Worm (Caenorhabditis elegans) whole organism, young adult: ENCODE results near the gene fbxa-167.
A peak's percentile ranks its signal among the peaks of the same experiment; 100 is the strongest.

ENCODE experiments used
- C17E4.6 ChIP-seq: fragments of 200-800 bp; sonication (Bioruptor generic); IDR thresholded peaks from 2 replicates; pipeline ENCODE4 v1.3.6; 2022; ENCODE audit warnings: missing genetic modification reagents, missing genetic modification characterization, missing compliant biosample characterization
- F22D6.2 ChIP-seq: sonication (generic microtip); optimal IDR thresholded peaks from 2 replicates; lab custom pipeline; 2016; ENCODE audit warnings: mild to moderate bottlenecking, missing genetic modification characterization, missing compliant biosample characterization
- F57A8.1 ChIP-seq: fragments of 200-800 bp; sonication (Bioruptor generic); optimal IDR thresholded peaks from 2 replicates; lab custom pipeline; 2018; ENCODE audit warnings: mild to moderate bottlenecking, missing genetic modification characterization, moderate library complexity, missing compliant biosample characterization
- F57C9.4 ChIP-seq: sonication (generic microtip); optimal IDR thresholded peaks from 2 replicates; lab custom pipeline; 2017; ENCODE audit warnings: mild to moderate bottlenecking, missing genetic modification characterization, missing compliant biosample characterization
- Y53F4B.3 ChIP-seq: fragments of 200-800 bp; sonication (Bioruptor generic); IDR thresholded peaks from 2 replicates; pipeline ENCODE4 v1.3.6; 2022; ENCODE audit warnings: missing genetic modification reagents, missing genetic modification characterization, missing compliant biosample characterization
- ZK185.1 ChIP-seq: sonication (generic microtip); optimal IDR thresholded peaks from 2 replicates; lab custom pipeline; 2016; ENCODE audit warnings: mild to moderate bottlenecking, missing genetic modification characterization, missing compliant biosample characterization; ENCODE audit not compliant: poor library complexity, severe bottlenecking
- attf-3 ChIP-seq: fragments of 200-800 bp; sonication (Bioruptor generic); conservative IDR thresholded peaks from 2 replicates; pipeline ENCODE4 v1.3.6; 2022; ENCODE audit warnings: missing genetic modification reagents, missing genetic modification characterization, missing compliant biosample characterization
- attf-5 ChIP-seq: fragments of 200-800 bp; sonication (Bioruptor generic); optimal IDR thresholded peaks from 2 replicates; lab custom pipeline; 2018; ENCODE audit warnings: mild to moderate bottlenecking, missing genetic modification characterization, missing compliant biosample characterization
- attf-6 ChIP-seq: fragments of 200-800 bp; sonication (Bioruptor generic); IDR thresholded peaks from 2 replicates; pipeline ENCODE4 v1.3.6; 2022; ENCODE audit warnings: missing genetic modification reagents, missing genetic modification characterization, missing compliant biosample characterization
- bed-2 ChIP-seq: fragments of 200-800 bp; sonication (Bioruptor generic); IDR thresholded peaks from 2 replicates; pipeline ENCODE4 v1.3.6; 2022; ENCODE audit warnings: missing genetic modification reagents, missing genetic modification characterization, missing compliant biosample characterization
- ceh-40 ChIP-seq: fragments of 200-800 bp; sonication (Bioruptor generic); IDR thresholded peaks from 2 replicates; pipeline ENCODE4 v1.3.6; 2022; ENCODE audit warnings: missing genetic modification characterization, missing compliant biosample characterization
- die-1 ChIP-seq: sonication (generic microtip); optimal IDR thresholded peaks from 2 replicates; lab custom pipeline; 2016; ENCODE audit warnings: missing genotype, mild to moderate bottlenecking, missing genetic modification characterization, missing compliant biosample characterization
- dpff-1 ChIP-seq: sonication (generic microtip); optimal IDR thresholded peaks from 2 replicates; lab custom pipeline; 2017; ENCODE audit warnings: mild to moderate bottlenecking, missing genetic modification characterization, missing compliant biosample characterization
- egl-44 ChIP-seq: fragments of 200-800 bp; sonication (Bioruptor generic); IDR thresholded peaks from 2 replicates; pipeline ENCODE4 v1.3.6; 2022; ENCODE audit warnings: missing genetic modification reagents, missing genetic modification characterization, missing compliant biosample characterization
- egrh-3 ChIP-seq: fragments of 200-800 bp; sonication (Bioruptor generic); IDR thresholded peaks from 2 replicates; pipeline ENCODE4 v1.3.6; 2022; ENCODE audit warnings: missing genetic modification reagents, missing genetic modification characterization, missing compliant biosample characterization
- ekl-4 ChIP-seq: fragments of 200-800 bp; sonication (Bioruptor generic); IDR thresholded peaks from 2 replicates; pipeline ENCODE4 v1.3.6; 2022; ENCODE audit warnings: missing genetic modification reagents, missing genetic modification characterization, missing compliant biosample characterization
- hlh-12 ChIP-seq: sonication (generic microtip); optimal IDR thresholded peaks from 2 replicates; lab custom pipeline; 2016; ENCODE audit warnings: missing genetic modification characterization, missing compliant biosample characterization
- hlh-26 ChIP-seq: fragments of 200-800 bp; sonication (Bioruptor generic); conservative IDR thresholded peaks from 2 replicates; pipeline ENCODE4 v1.3.6; 2022; ENCODE audit warnings: missing genetic modification reagents, missing genetic modification characterization, missing compliant biosample characterization
- lin-26 ChIP-seq: fragments of 200-800 bp; sonication (Bioruptor generic); IDR thresholded peaks from 2 replicates; pipeline ENCODE4 v1.3.6; 2022; ENCODE audit warnings: missing genetic modification reagents, missing genetic modification characterization, missing compliant biosample characterization
- lin-40 ChIP-seq: sonication (generic microtip); optimal IDR thresholded peaks from 2 replicates; lab custom pipeline; 2016; ENCODE audit warnings: missing genetic modification characterization, mild to moderate bottlenecking, missing compliant biosample characterization, missing genotype, missing genetic modification reagents
- mcd-1 ChIP-seq: fragments of 200-800 bp; sonication (Bioruptor generic); IDR thresholded peaks from 2 replicates; pipeline ENCODE4 v1.3.6; 2022; ENCODE audit warnings: missing genetic modification reagents, missing genetic modification characterization, missing compliant biosample characterization
- mel-28 ChIP-seq: sonication (generic microtip); optimal IDR thresholded peaks from 2 replicates; lab custom pipeline; 2016; ENCODE audit warnings: borderline replicate concordance, mild to moderate bottlenecking, missing genetic modification characterization, missing compliant biosample characterization
- mxl-1 ChIP-seq: sonication (generic microtip); optimal IDR thresholded peaks from 2 replicates; lab custom pipeline; 2016; ENCODE audit warnings: missing genetic modification characterization, missing compliant biosample characterization
- nfya-2 ChIP-seq: fragments of 200-800 bp; sonication (Bioruptor generic); IDR thresholded peaks from 2 replicates; pipeline ENCODE4 v1.3.6; 2022; ENCODE audit warnings: missing genetic modification reagents, missing genetic modification characterization, missing compliant biosample characterization
- nhr-80 ChIP-seq: sonication (generic microtip); optimal IDR thresholded peaks from 2 replicates; lab custom pipeline; 2016; ENCODE audit warnings: missing genetic modification characterization, missing compliant biosample characterization
- snpc-1.3 ChIP-seq: sonication (generic microtip); optimal IDR thresholded peaks from 2 replicates; lab custom pipeline; 2017; ENCODE audit warnings: missing genetic modification characterization, mild to moderate bottlenecking, missing compliant biosample characterization, antibody characterized with exemption, moderate library complexity, missing genotype, missing genetic modification reagents; ENCODE audit not compliant: insufficient read depth
- somi-1 ChIP-seq: fragments of 200-800 bp; sonication (Bioruptor generic); optimal IDR thresholded peaks from 2 replicates; lab custom pipeline; 2018; ENCODE audit warnings: mild to moderate bottlenecking, missing genetic modification characterization, missing compliant biosample characterization
- sptf-2 ChIP-seq: fragments of 200-800 bp; sonication (Bioruptor generic); optimal IDR thresholded peaks from 2 replicates; lab custom pipeline; 2018; ENCODE audit warnings: mild to moderate bottlenecking, missing genetic modification characterization, missing compliant biosample characterization
- tbx-9 ChIP-seq: sonication (generic microtip); optimal IDR thresholded peaks from 2 replicates; lab custom pipeline; 2016; ENCODE audit warnings: borderline replicate concordance, missing genetic modification characterization, inconsistent platforms, missing compliant biosample characterization
- zfh-2 ChIP-seq: fragments of 200-800 bp; sonication (Bioruptor generic); conservative IDR thresholded peaks from 2 replicates; pipeline ENCODE4 v1.3.6; 2022; ENCODE audit warnings: missing genetic modification reagents, missing genetic modification characterization, missing compliant biosample characterization
- zim-3 ChIP-seq: sonication (generic microtip); optimal IDR thresholded peaks from 2 replicates; lab custom pipeline; 2017; ENCODE audit warnings: mild to moderate bottlenecking, missing genetic modification characterization, moderate library complexity, missing compliant biosample characterization
- ztf-26 ChIP-seq: sonication (generic microtip); optimal IDR thresholded peaks from 2 replicates; lab custom pipeline; 2017; ENCODE audit warnings: missing genetic modification characterization, missing compliant biosample characterization
- ztf-3 ChIP-seq: fragments of 200-800 bp; sonication (Bioruptor generic); optimal IDR thresholded peaks from 2 replicates; lab custom pipeline; 2018; ENCODE audit warnings: mild to moderate bottlenecking, missing genetic modification characterization, missing compliant biosample characterization

Gene fbxa-167

DNA sequence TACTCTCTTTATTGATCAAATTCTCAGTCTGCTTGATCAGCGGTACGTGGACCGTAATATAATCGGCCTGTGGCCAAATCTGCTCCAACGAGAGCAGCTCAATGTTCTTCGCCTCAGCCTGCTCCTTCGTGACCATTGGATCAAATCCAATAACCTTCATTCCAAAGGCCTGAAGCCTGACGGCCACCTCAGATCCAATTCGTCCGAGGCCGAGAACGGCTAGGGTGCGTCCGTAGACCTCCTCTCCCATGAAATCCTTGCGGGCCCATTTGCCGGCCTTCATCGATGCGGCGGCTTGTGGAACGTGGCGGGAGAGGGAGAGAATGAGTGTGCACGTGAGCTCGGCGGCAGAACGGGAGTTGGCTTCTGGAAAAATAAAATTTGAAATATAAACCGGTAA, 3.8 kb upstream of the fbxa-167 start:
- TF ChIP-seq ztf-26 (no peak), dpff-1 (tag; lab: Kevin White, UChicago) (no peak), egrh-3 (GFP tag; lab: Robert Waterston, UW) (peak; percentile 36; the same call in 1 of the 2 replicates), Y53F4B.3 (no peak), zfh-2 (GFP tag; lab: Robert Waterston, UW) (peak; percentile 50; the same call in 1 of the 2 replicates), egl-44 (GFP tag; lab: Robert Waterston, UW) (no peak)

DNA sequence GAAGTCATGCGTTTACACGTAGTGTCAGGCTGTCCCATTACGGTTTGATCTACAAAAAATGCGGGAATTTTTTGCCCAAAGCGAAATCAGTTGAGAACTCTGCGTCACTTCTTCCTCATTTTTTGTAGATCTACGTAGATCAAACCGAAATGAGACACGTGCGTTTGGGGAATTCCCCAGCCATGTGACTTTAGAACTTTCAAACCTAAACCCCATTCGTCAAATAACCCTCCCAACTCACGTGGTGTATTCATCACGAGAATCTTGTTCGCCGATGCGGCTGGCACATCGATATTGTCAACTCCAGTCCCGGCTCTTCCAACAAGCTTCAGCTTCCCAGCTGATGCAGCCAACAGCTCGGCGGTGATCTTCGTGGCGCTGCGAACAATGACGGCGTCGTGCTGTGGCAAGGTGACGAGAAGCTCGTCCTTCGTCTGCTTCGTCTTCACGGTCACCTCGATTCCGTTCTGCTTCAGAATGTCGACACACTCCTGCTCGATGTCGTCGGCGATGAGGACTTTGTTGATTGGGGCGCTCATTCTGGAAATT, 3.3 kb upstream of the fbxa-167 start, which contains the start of gene phdh-1:
Gene phdh-1, minus strand, starts transcription at position 540 of the 549 bp plus-strand sequence.
- 0 out of 2 replicates have a peak, but pooled peaks have one; percentile 5 for TF ChIP-seq mcd-1 (GFP tag; lab: Robert Waterston, UW)
- TF ChIP-seq F57C9.4 (tag; lab: Kevin White, UChicago), result no peak
- no peak for TF ChIP-seq sptf-2 (GFP tag; lab: Kevin White, UChicago)
- TF ChIP-seq ceh-40 (GFP tag; lab: Robert Waterston, UW), result no peak
- TF ChIP-seq F22D6.2 (tag; lab: Kevin White, UChicago), result no peak
- TF ChIP-seq snpc-1.3 (tag; lab: Kevin White, UChicago), result no peak
- no peak for TF ChIP-seq zim-3 (tag; lab: Kevin White, UChicago)
- no peak for TF ChIP-seq die-1 (tag; lab: Kevin White, UChicago)
- no peak for TF ChIP-seq hlh-12 (tag; lab: Kevin White, UChicago)
- 0 out of 2 replicates have a peak, but pooled peaks have one; percentile 15 for TF ChIP-seq lin-26 (GFP tag; lab: Robert Waterston, UW)
- TF ChIP-seq zfh-2 (GFP tag; lab: Robert Waterston, UW), result peak; percentile 40; the same call in 1 of the 2 replicates
- TF ChIP-seq F57A8.1 (GFP tag; lab: Kevin White, UChicago), result peak; percentile 23
- TF ChIP-seq, all 124 proteins: peak for 4

DNA sequence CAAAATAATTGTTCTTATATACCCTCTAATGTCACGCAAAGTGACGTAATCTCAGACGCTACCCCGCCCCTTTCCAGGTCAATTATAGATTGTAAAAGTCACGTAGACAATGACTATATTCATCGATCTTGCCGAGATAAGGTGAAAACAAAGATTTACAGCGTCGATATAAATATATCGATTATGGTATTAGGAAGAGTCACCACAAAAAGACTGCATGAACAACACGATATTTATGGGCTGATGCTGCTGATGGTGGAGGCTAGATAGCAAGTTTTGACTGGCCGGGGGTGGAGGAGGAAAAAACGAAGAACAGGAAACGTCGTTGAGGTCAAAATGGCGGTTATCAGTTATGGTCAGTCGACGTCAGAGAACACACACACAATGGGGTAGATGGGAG, 2.7 kb upstream of the fbxa-167 start:
- TF ChIP-seq lin-40 (peak; percentile 29), dpff-1 (tag; lab: Kevin White, UChicago) (no peak), nhr-80 (tag; lab: Kevin White, UChicago) (peak; percentile 62), lin-26 (GFP tag; lab: Robert Waterston, UW) (no peak), bed-2 (no peak), ZK185.1 (tag; lab: Kevin White, UChicago) (peak; percentile 5), zim-3 (tag; lab: Kevin White, UChicago) (no peak), somi-1 (no peak)

DNA sequence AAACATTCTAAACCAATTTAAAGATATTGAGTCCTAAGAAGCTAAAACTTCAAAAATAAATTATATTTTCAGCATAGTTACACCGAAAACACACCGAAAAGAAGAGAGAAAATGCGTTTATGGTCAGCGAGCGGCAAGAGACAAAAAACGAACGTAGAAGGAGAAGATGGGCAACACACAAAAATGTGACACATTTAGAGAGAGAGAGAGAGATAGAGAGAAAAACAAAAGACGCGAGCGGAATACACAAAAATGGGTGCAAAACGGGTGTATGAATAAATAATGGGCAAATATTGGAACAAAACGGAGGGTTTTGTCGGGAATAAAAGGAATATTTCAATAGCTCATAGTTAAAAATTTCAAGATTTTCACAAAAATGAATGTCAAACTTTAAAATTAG, 1.1 kb upstream of the fbxa-167 start:
- TF ChIP-seq attf-5 (GFP tag; lab: Kevin White, UChicago) (peak; percentile 19), ztf-3 (GFP tag; lab: Kevin White, UChicago) (no peak)

DNA sequence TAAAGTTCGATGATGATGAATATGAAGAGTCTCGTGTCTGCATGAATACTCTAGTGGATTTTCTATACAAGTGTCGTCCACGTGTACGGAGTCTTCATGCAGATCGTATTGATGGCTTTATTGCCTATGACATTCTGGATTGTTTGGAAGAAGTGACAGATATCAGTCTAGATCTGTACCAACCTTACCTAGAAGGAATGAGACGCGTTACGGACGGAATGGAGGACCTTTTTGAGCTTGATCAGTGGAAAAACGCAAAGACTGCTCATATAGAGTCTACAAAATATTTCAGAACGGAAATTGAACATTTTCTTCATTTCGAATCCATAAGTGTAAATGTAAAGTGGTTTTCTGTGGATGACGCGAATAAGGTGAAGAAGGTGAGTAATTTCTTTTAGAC, 6.9 kb downstream of the fbxa-167 start, which contains the start of gene fbxa-169:
Gene fbxa-169, plus strand, starts transcription at position 301 of the 400 bp plus-strand sequence.
- TF ChIP-seq nfya-2 (GFP tag; lab: Robert Waterston, UW), result no peak
- no peak for TF ChIP-seq C17E4.6
- TF ChIP-seq mel-28 (tag; lab: Kevin White, UChicago), result no peak
- no peak for TF ChIP-seq mxl-1 (tag; lab: Kevin White, UChicago)
- TF ChIP-seq F57A8.1 (GFP tag; lab: Kevin White, UChicago), result no peak
- no peak for TF ChIP-seq hlh-26
- no peak for TF ChIP-seq F22D6.2 (tag; lab: Kevin White, UChicago)
- no peak for TF ChIP-seq attf-6 (GFP tag; lab: Robert Waterston, UW)
- TF ChIP-seq attf-3 (GFP tag; lab: Robert Waterston, UW), result no peak
- no peak for TF ChIP-seq tbx-9
- no peak for TF ChIP-seq ekl-4 (GFP tag; lab: Robert Waterston, UW)
